Worm (Caenorhabditis elegans) whole organism, L4 larva: ENCODE measurements around the gene B0410.3.

Experiments
- D1046.2 ChIP-seq: fragments of 200-800 bp; sonication (Bioruptor generic); IDR thresholded peaks from 2 replicates; pipeline ENCODE4 v1.3.6; 2022; ENCODE audit warnings: missing genetic modification characterization, missing compliant biosample characterization
- F37D6.2 ChIP-seq: sonication (generic microtip); optimal IDR thresholded peaks from 2 replicates; lab custom pipeline; 2016; ENCODE audit warnings: mild to moderate bottlenecking, missing genetic modification characterization, missing compliant biosample characterization
- F44E2.7 ChIP-seq: fragments of 200-800 bp; sonication (Bioruptor generic); IDR thresholded peaks from 2 replicates; pipeline ENCODE4 v2.1.2; 2022; ENCODE audit warnings: missing genetic modification characterization, missing compliant biosample characterization
- T20F7.1 ChIP-seq: fragments of 200-800 bp; sonication (Bioruptor generic); optimal IDR thresholded peaks from 2 replicates; lab custom pipeline; 2018; ENCODE audit warnings: mild to moderate bottlenecking, missing genetic modification characterization, missing compliant biosample characterization
- T26A8.4 ChIP-seq: fragments of 200-800 bp; sonication (Bioruptor generic); IDR thresholded peaks from 2 replicates; pipeline ENCODE4 v1.3.6; 2022; ENCODE audit warnings: missing genetic modification characterization, missing compliant biosample characterization
- Y105C5A.15 ChIP-seq: fragments of 200-800 bp; sonication (Bioruptor generic); IDR thresholded peaks from 2 replicates; pipeline ENCODE4 v1.3.6; 2022; ENCODE audit warnings: missing genetic modification characterization, missing compliant biosample characterization
- ZK546.5 ChIP-seq, 2 experiments: sonication (generic microtip); optimal IDR thresholded peaks; 2 replicates each; lab custom pipeline; 2017; ENCODE audit warnings: missing biosample characterization in 2 of 2, missing genetic modification characterization in 2 of 2
- aha-1 ChIP-seq: fragments of 150-350 bp; peaks from one replicate; lab custom pipeline; 2014; ENCODE audit warnings: missing biosample characterization, missing genetic modification characterization
- aly-2 ChIP-seq: sonication (generic microtip); optimal IDR thresholded peaks from 2 replicates; lab custom pipeline; 2018; ENCODE audit warnings: missing biosample characterization, missing genetic modification characterization
- ceh-20 ChIP-seq: fragments of 200-800 bp; sonication (Bioruptor generic); IDR thresholded peaks from 2 replicates; pipeline ENCODE4 v1.3.6; 2022; ENCODE audit warnings: missing genetic modification reagents, missing genetic modification characterization, missing compliant biosample characterization
- ceh-32 ChIP-seq: sonication (generic microtip); optimal IDR thresholded peaks from 2 replicates; lab custom pipeline; 2016; ENCODE audit warnings: mild to moderate bottlenecking, missing genetic modification characterization, missing compliant biosample characterization; ENCODE audit not compliant: poor library complexity
- ceh-44 ChIP-seq: fragments of 200-800 bp; sonication (Bioruptor generic); IDR thresholded peaks from 2 replicates; pipeline ENCODE4 v1.3.6; 2022; ENCODE audit warnings: missing genetic modification reagents, missing genetic modification characterization, missing compliant biosample characterization
- ceh-62 ChIP-seq: sonication (generic microtip); optimal IDR thresholded peaks from 2 replicates; lab custom pipeline; 2017; ENCODE audit warnings: missing biosample characterization, missing genetic modification characterization
- daf-12 ChIP-seq: fragments of 150-350 bp; optimal IDR thresholded peaks from 2 replicates; lab custom pipeline; 2014; ENCODE audit warnings: missing biosample characterization, missing genetic modification reagents, missing genetic modification characterization
- daf-16 ChIP-seq, 3 experiments: sonication (generic microtip); optimal IDR thresholded peaks; 2 replicates each; lab custom pipeline; 2016 to 2017; ENCODE audit warnings: missing genetic modification characterization in 3 of 3, missing genetic modification reagents in 3 of 3, mild to moderate bottlenecking in 2 of 3, missing compliant biosample characterization in 2 of 3, missing biosample characterization in 1 of 3, moderate library complexity in 1 of 3
- dmd-8 ChIP-seq: fragments of 200-800 bp; sonication (Bioruptor generic); IDR thresholded peaks from 2 replicates; pipeline ENCODE4 v1.3.6; 2022; ENCODE audit warnings: missing genetic modification characterization, missing compliant biosample characterization
- dmd-9 ChIP-seq: fragments of 200-800 bp; sonication (Bioruptor generic); IDR thresholded peaks from 2 replicates; pipeline ENCODE4 v1.3.6; 2022; ENCODE audit warnings: missing genetic modification reagents, missing genetic modification characterization, missing compliant biosample characterization
- dpl-1 ChIP-seq: fragments of 150-350 bp; optimal IDR thresholded peaks from 2 replicates; lab custom pipeline; 2014; ENCODE audit warnings: missing biosample characterization, missing genetic modification reagents, missing genetic modification characterization
- duxl-1 ChIP-seq: sonication (generic microtip); optimal IDR thresholded peaks from 2 replicates; lab custom pipeline; 2016; ENCODE audit warnings: mild to moderate bottlenecking, missing genetic modification characterization, moderate library complexity, missing compliant biosample characterization; ENCODE audit not compliant: poor library complexity
- egl-43 ChIP-seq: fragments of 200-800 bp; sonication (Bioruptor generic); IDR thresholded peaks from 2 replicates; pipeline ENCODE4 v1.3.6; 2022; ENCODE audit warnings: missing genetic modification reagents, missing genetic modification characterization, missing compliant biosample characterization
- fos-1 ChIP-seq: fragments of 150-350 bp; optimal IDR thresholded peaks from 2 replicates; lab custom pipeline; 2014; ENCODE audit warnings: missing biosample characterization, missing genetic modification characterization
- gei-8 ChIP-seq: fragments of 200-800 bp; sonication (Bioruptor generic); optimal IDR thresholded peaks from 2 replicates; lab custom pipeline; 2018; ENCODE audit warnings: mild to moderate bottlenecking, missing genetic modification characterization, missing compliant biosample characterization
- lin-13 ChIP-seq: fragments of 150-350 bp; optimal IDR thresholded peaks from 2 replicates; lab custom pipeline; 2014; ENCODE audit warnings: missing biosample characterization, missing genetic modification reagents, missing genetic modification characterization
- lin-29 ChIP-seq: fragments of 200-800 bp; sonication (Bioruptor generic); IDR thresholded peaks from 2 replicates; pipeline ENCODE4 v1.3.6; 2022; ENCODE audit warnings: missing genetic modification reagents, missing genetic modification characterization, missing compliant biosample characterization
- lin-38 ChIP-seq: fragments of 200-800 bp; sonication (Bioruptor generic); IDR thresholded peaks from 2 replicates; pipeline ENCODE4 v1.3.6; 2022; ENCODE audit warnings: missing genetic modification reagents, missing genetic modification characterization, missing compliant biosample characterization
- lin-39 ChIP-seq: fragments of 150-350 bp; optimal IDR thresholded peaks from 2 replicates; lab custom pipeline; 2014; ENCODE audit warnings: missing biosample characterization, missing genetic modification reagents, missing genetic modification characterization
- lir-3 ChIP-seq: sonication (generic microtip); optimal IDR thresholded peaks from 2 replicates; lab custom pipeline; 2016; ENCODE audit warnings: mild to moderate bottlenecking, missing genetic modification characterization, missing compliant biosample characterization
- madf-5 ChIP-seq, 2 experiments: fragments of 200-800 bp; sonication (Bioruptor generic); IDR thresholded peaks; 2 replicates each; pipeline ENCODE4 v1.3.6; 2022; ENCODE audit warnings: missing compliant biosample characterization in 2 of 2, missing genetic modification characterization in 2 of 2
- madf-9 ChIP-seq: fragments of 200-800 bp; sonication (Bioruptor generic); conservative IDR thresholded peaks from 2 replicates; pipeline ENCODE4 v1.3.6; 2022; ENCODE audit warnings: missing genetic modification reagents, missing genetic modification characterization, missing compliant biosample characterization
- mep-1 ChIP-seq: fragments of 150-350 bp; sonication (generic microtip); optimal IDR thresholded peaks from 3 replicates; lab custom pipeline; 2014; ENCODE audit warnings: missing biosample characterization, missing genetic modification characterization
- nhr-10 ChIP-seq: fragments of 150-350 bp; optimal IDR thresholded peaks from 2 replicates; lab custom pipeline; 2014; ENCODE audit warnings: missing biosample characterization, missing genetic modification characterization
- nhr-102 ChIP-seq: sonication (generic microtip); optimal IDR thresholded peaks from 2 replicates; lab custom pipeline; 2016; ENCODE audit warnings: mild to moderate bottlenecking, missing genetic modification characterization, moderate library complexity, missing compliant biosample characterization
- nhr-11 ChIP-seq: fragments of 150-350 bp; optimal IDR thresholded peaks from 2 replicates; lab custom pipeline; 2014; ENCODE audit warnings: missing biosample characterization, missing genetic modification characterization
- nhr-111 ChIP-seq: fragments of 200-800 bp; sonication (Bioruptor generic); optimal IDR thresholded peaks from 2 replicates; lab custom pipeline; 2018; ENCODE audit warnings: mild to moderate bottlenecking, missing genetic modification characterization, missing compliant biosample characterization
- nhr-237 ChIP-seq: sonication (generic microtip); optimal IDR thresholded peaks from 2 replicates; lab custom pipeline; 2017; ENCODE audit warnings: missing biosample characterization, missing genetic modification characterization
- nhr-41 ChIP-seq: fragments of 200-800 bp; sonication (Bioruptor generic); IDR thresholded peaks from 2 replicates; pipeline ENCODE4 v1.3.6; 2022; ENCODE audit warnings: missing genetic modification reagents, missing genetic modification characterization, missing compliant biosample characterization
- nhr-48 ChIP-seq: sonication (generic microtip); optimal IDR thresholded peaks from 2 replicates; lab custom pipeline; 2016; ENCODE audit warnings: mild to moderate bottlenecking, missing genetic modification characterization, missing compliant biosample characterization
- nhr-6 ChIP-seq: fragments of 150-350 bp; optimal IDR thresholded peaks from 2 replicates; lab custom pipeline; 2014; ENCODE audit warnings: missing biosample characterization, missing genetic modification characterization
- nhr-76 ChIP-seq: fragments of 150-350 bp; optimal IDR thresholded peaks from 2 replicates; lab custom pipeline; 2014; ENCODE audit warnings: missing biosample characterization, missing genetic modification characterization
- php-3 ChIP-seq: fragments of 200-800 bp; sonication (Bioruptor generic); IDR thresholded peaks from 2 replicates; pipeline ENCODE4 v1.3.6; 2022; ENCODE audit warnings: missing genetic modification reagents, missing genetic modification characterization, missing compliant biosample characterization
- skn-1 ChIP-seq: fragments of 150-350 bp; optimal IDR thresholded peaks from 2 replicates; lab custom pipeline; 2014; ENCODE audit warnings: missing biosample characterization, missing genetic modification characterization
- snpc-1.2 ChIP-seq: fragments of 200-800 bp; sonication (Bioruptor generic); IDR thresholded peaks from 2 replicates; pipeline ENCODE4 v1.3.6; 2022; ENCODE audit warnings: missing genetic modification reagents, missing genetic modification characterization, missing compliant biosample characterization
- spr-3 ChIP-seq: fragments of 200-800 bp; sonication (Bioruptor generic); optimal IDR thresholded peaks from 2 replicates; lab custom pipeline; 2018; ENCODE audit warnings: mild to moderate bottlenecking, missing genetic modification characterization, missing compliant biosample characterization
- tag-97 ChIP-seq: fragments of 200-800 bp; sonication (Bioruptor generic); IDR thresholded peaks from 2 replicates; pipeline ENCODE4 v1.3.6; 2022; ENCODE audit warnings: missing genetic modification characterization, missing compliant biosample characterization
- tra-1 ChIP-seq: fragments of 200-800 bp; sonication (Bioruptor generic); IDR thresholded peaks from 2 replicates; pipeline ENCODE4 v1.3.6; 2022; ENCODE audit warnings: missing genetic modification reagents, missing genetic modification characterization, missing compliant biosample characterization
- unc-39 ChIP-seq: sonication (generic microtip); optimal IDR thresholded peaks from 2 replicates; lab custom pipeline; 2017; ENCODE audit warnings: missing biosample characterization, missing genetic modification characterization
- unc-62 ChIP-seq, 3 experiments: fragments of 150-350 bp in 1 of 3; sonication (generic microtip); optimal IDR thresholded peaks in 2 of 3; peaks in 1 of 3; 1 replicate in 1 of 3; 2 replicates in 2 of 3; lab custom pipeline; 2014 to 2017; ENCODE audit warnings: missing biosample characterization in 3 of 3, missing genetic modification characterization in 3 of 3, missing genetic modification reagents in 3 of 3, missing genotype in 1 of 3
- zag-1 ChIP-seq: fragments of 150-350 bp; optimal IDR thresholded peaks from 2 replicates; lab custom pipeline; 2014; ENCODE audit warnings: missing biosample characterization, missing genetic modification characterization
- zfp-2 ChIP-seq: sonication (generic microtip); optimal IDR thresholded peaks from 2 replicates; lab custom pipeline; 2016; ENCODE audit warnings: mild to moderate bottlenecking, missing genetic modification characterization, missing compliant biosample characterization
- zfp-3 ChIP-seq: fragments of 200-800 bp; sonication (Bioruptor generic); conservative IDR thresholded peaks from 2 replicates; pipeline ENCODE4 v1.3.6; 2022; ENCODE audit warnings: missing genetic modification reagents, missing genetic modification characterization, missing compliant biosample characterization
- zip-11 ChIP-seq: fragments of 200-800 bp; sonication (Bioruptor generic); IDR thresholded peaks from 2 replicates; pipeline ENCODE4 v1.3.6; 2022; ENCODE audit warnings: missing genetic modification characterization, missing compliant biosample characterization
- zip-2 ChIP-seq: fragments of 150-350 bp; optimal IDR thresholded peaks from 2 replicates; lab custom pipeline; 2014; ENCODE audit warnings: missing biosample characterization, missing genetic modification characterization
- ztf-11 ChIP-seq: fragments of 150-350 bp; optimal IDR thresholded peaks from 2 replicates; lab custom pipeline; 2014; ENCODE audit warnings: missing biosample characterization, missing genetic modification characterization

The B0410.3 gene

ce11 chrX:2931852-2932251 is 40.6 kb upstream of the B0410.3 start (continued):
- no peak for TF ChIP-seq zfp-2 (tag; lab: Kevin White, UChicago)
- no peak for TF ChIP-seq tag-97 (GFP tag; lab: Robert Waterston, UW)
- no peak for TF ChIP-seq mep-1
- TF ChIP-seq D1046.2 (GFP tag; lab: Robert Waterston, UW), result no peak
- peak; percentile 41 for TF ChIP-seq nhr-48 (tag; lab: Kevin White, UChicago)
- no peak for TF ChIP-seq madf-5 (GFP tag; IDR thresholded peaks at IDR 0.05; lab: Robert Waterston, UW)
- TF ChIP-seq tra-1 (GFP tag; lab: Robert Waterston, UW), result peak; percentile 59; the same call in 1 of the 2 replicates
- TF ChIP-seq ceh-20 (GFP tag; lab: Robert Waterston, UW), result no peak
- no peak for TF ChIP-seq snpc-1.2 (GFP tag; lab: Robert Waterston, UW)
- no peak for TF ChIP-seq madf-9 (GFP tag; lab: Robert Waterston, UW)
- no peak for TF ChIP-seq ZK546.5 (tag; optimal IDR thresholded peaks at IDR 0.05; lab: Kevin White, UChicago)
- TF ChIP-seq nhr-102, result no peak
- TF ChIP-seq ceh-32 (tag; lab: Kevin White, UChicago), result no peak
- TF ChIP-seq zip-11 (GFP tag; lab: Robert Waterston, UW), result no peak
- TF ChIP-seq unc-62 (GFP tag; optimal IDR thresholded peaks at IDR 0.05 in 1 of 2; lab: Kevin White, UChicago), result no peak
- no peak for TF ChIP-seq unc-62 (tag; optimal IDR thresholded peaks at IDR 0.05; lab: Kevin White, UChicago)
- TF ChIP-seq lir-3, result no peak
- no peak for TF ChIP-seq lin-39 (tag; lab: Kevin White, UChicago)
- peak in 1 of 2 experiments; percentile 14 for TF ChIP-seq daf-16 (GFP tag; optimal IDR thresholded peaks at IDR 0.05; lab: Kevin White, UChicago)
- TF ChIP-seq daf-16 (tag; optimal IDR thresholded peaks at IDR 0.05; lab: Kevin White, UChicago), result peak; percentile 92
- no peak for TF ChIP-seq daf-12 (tag; lab: Kevin White, UChicago)
- TF ChIP-seq spr-3 (GFP tag; lab: Kevin White, UChicago), result no peak
- no peak for TF ChIP-seq nhr-41 (GFP tag; lab: Robert Waterston, UW)
- TF ChIP-seq dpl-1 (GFP tag; lab: Kevin White, UChicago), result no peak
- no peak for TF ChIP-seq lin-29
- no peak for TF ChIP-seq dmd-8 (GFP tag; lab: Robert Waterston, UW)
- TF ChIP-seq zag-1 (tag; lab: Kevin White, UChicago), result no peak
- no peak for TF ChIP-seq lin-38 (GFP tag; lab: Robert Waterston, UW)
- TF ChIP-seq dmd-9 (GFP tag; lab: Robert Waterston, UW), result no peak
- TF ChIP-seq ztf-11 (tag; lab: Kevin White, UChicago), result no peak
- no peak for TF ChIP-seq nhr-237 (tag; lab: Kevin White, UChicago)
- TF ChIP-seq ceh-44 (GFP tag; lab: Robert Waterston, UW), result no peak
- no peak for TF ChIP-seq F44E2.7 (GFP tag; lab: Robert Waterston, UW)
- no peak for TF ChIP-seq zfp-3
- TF ChIP-seq nhr-76 (tag; lab: Kevin White, UChicago), result no peak
- TF ChIP-seq ceh-62 (tag; lab: Kevin White, UChicago), result no peak
- no peak for TF ChIP-seq T20F7.1 (GFP tag; lab: Kevin White, UChicago)
- no peak for TF ChIP-seq F37D6.2 (tag; lab: Kevin White, UChicago)
- TF ChIP-seq php-3 (GFP tag; lab: Robert Waterston, UW), result peak; percentile 76; the same call in 1 of the 2 replicates
- peak; percentile 6 for TF ChIP-seq nhr-6
- no peak for TF ChIP-seq Y105C5A.15 (GFP tag; lab: Robert Waterston, UW)
- no peak for TF ChIP-seq nhr-11 (tag; lab: Kevin White, UChicago)
- no peak for TF ChIP-seq duxl-1 (tag; lab: Kevin White, UChicago)
- TF ChIP-seq fos-1 (tag; lab: Kevin White, UChicago), result no peak
- TF ChIP-seq zip-2, result no peak
- TF ChIP-seq lin-13 (GFP tag; lab: Kevin White, UChicago), result no peak
- no peak for TF ChIP-seq aha-1 (tag; lab: Kevin White, UChicago)
- no peak for TF ChIP-seq skn-1
- TF ChIP-seq gei-8, result peak; percentile 36
- no peak for TF ChIP-seq unc-39 (tag; lab: Kevin White, UChicago)
- no peak for TF ChIP-seq egl-43 (GFP tag; lab: Robert Waterston, UW)
- TF ChIP-seq T26A8.4 (GFP tag; lab: Robert Waterston, UW), result no peak; the same call in 1 of the 2 replicates
- TF ChIP-seq nhr-111 (GFP tag; lab: Kevin White, UChicago), result no peak
- no peak for TF ChIP-seq aly-2
- TF ChIP-seq nhr-10, result no peak
